Worm (Caenorhabditis elegans) whole organism, mixed stage, embryonic: ENCODE measurements around the gene otpl-4.

Experiments
- pha-4 ChIP-seq: fragments of 150-350 bp; optimal IDR thresholded peaks from 2 replicates; lab custom pipeline; 2018; ENCODE audit warnings: missing biosample characterization, missing genetic modification reagents, missing genetic modification characterization
- sptf-1 ChIP-seq: sonication (generic microtip); optimal IDR thresholded peaks from 2 replicates; lab custom pipeline; 2017; ENCODE audit warnings: mild to moderate bottlenecking, missing genetic modification characterization, moderate library complexity, missing compliant biosample characterization

ce11 chrV:8533916-8534315 is 3.2 kb upstream of the otpl-4 start:
- no peak for TF ChIP-seq sptf-1 (tag; lab: Kevin White, UChicago)
- TF ChIP-seq pha-4 (tag; lab: Kevin White, UChicago), result no peak
